Worm (Caenorhabditis elegans) whole organism, L3 larva: ENCODE data around the gene T14B1.1.

Experiments used
- aly-2 ChIP-seq: fragments of 150-350 bp; optimal IDR thresholded peaks from 2 replicates; lab custom pipeline; 2014; ENCODE audit warnings: missing biosample characterization, missing genetic modification characterization
- fos-1 ChIP-seq: fragments of 150-350 bp; optimal IDR thresholded peaks from 2 replicates; lab custom pipeline; 2014; ENCODE audit warnings: missing biosample characterization, missing genetic modification characterization
- nfya-1 ChIP-seq: sonication (generic microtip); optimal IDR thresholded peaks from 2 replicates; lab custom pipeline; 2017; ENCODE audit warnings: missing genetic modification characterization, mild to moderate bottlenecking, missing compliant biosample characterization, antibody characterized with exemption, moderate library complexity; ENCODE audit not compliant: insufficient read depth
- nhr-12 ChIP-seq: fragments of 150-350 bp; optimal IDR thresholded peaks from 2 replicates; lab custom pipeline; 2014; ENCODE audit warnings: missing biosample characterization, missing genetic modification characterization
- nhr-28 ChIP-seq: fragments of 150-350 bp; optimal IDR thresholded peaks from 2 replicates; lab custom pipeline; 2014; ENCODE audit warnings: missing biosample characterization, missing genetic modification characterization
- nhr-67 ChIP-seq: fragments of 150-350 bp; optimal IDR thresholded peaks from 2 replicates; lab custom pipeline; 2014; ENCODE audit warnings: missing biosample characterization, missing genetic modification characterization
- nhr-76 ChIP-seq: fragments of 150-350 bp; sonication (generic microtip); optimal IDR thresholded peaks from 5 replicates; lab custom pipeline; 2014; ENCODE audit warnings: missing biosample characterization, missing genetic modification characterization
- nhr-77 ChIP-seq: fragments of 150-350 bp; optimal IDR thresholded peaks from 2 replicates; lab custom pipeline; 2014; ENCODE audit warnings: missing biosample characterization, missing genetic modification characterization
- pha-4 ChIP-seq: fragments of 150-350 bp; optimal IDR thresholded peaks from 2 replicates; lab custom pipeline; 2014; ENCODE audit warnings: missing biosample characterization, missing genetic modification reagents, missing genetic modification characterization
- skn-1 ChIP-seq: fragments of 150-350 bp; optimal IDR thresholded peaks from 2 replicates; lab custom pipeline; 2014; ENCODE audit warnings: missing biosample characterization, missing genetic modification characterization
- unc-39 ChIP-seq: sonication (generic microtip); optimal IDR thresholded peaks from 4 replicates; lab custom pipeline; 2017; ENCODE audit warnings: missing biosample characterization, missing genetic modification characterization
- ztf-11 ChIP-seq: fragments of 150-350 bp; optimal IDR thresholded peaks from 2 replicates; lab custom pipeline; 2014; ENCODE audit warnings: missing biosample characterization, missing genetic modification characterization

- TF ChIP-seq nhr-67 (tag; lab: Kevin White, UChicago) (no peak), nhr-76 (no peak), unc-39 (tag; lab: Kevin White, UChicago) (no peak), nhr-28 (tag; lab: Kevin White, UChicago) (no peak), aly-2 (tag; lab: Kevin White, UChicago) (no peak), pha-4 (tag; lab: Kevin White, UChicago) (no peak), fos-1 (no peak), nhr-12 (tag; lab: Kevin White, UChicago) (no peak), nfya-1 (tag; lab: Kevin White, UChicago) (no peak), skn-1 (no peak), ztf-11 (tag; lab: Kevin White, UChicago) (no peak), nhr-77 (tag; lab: Kevin White, UChicago) (no peak)
Observed at ce11 chrX:9713613-9714012, 45.1 kb upstream of the T14B1.1 start, which contains the start of gene F15G9.2.
